Worm (Caenorhabditis elegans) whole organism, L4/young adult: ENCODE data around the gene T26E4.7.

Source experiments
- W03F9.2 ChIP-seq: fragments of 150-350 bp; optimal IDR thresholded peaks from 2 replicates; lab custom pipeline; 2014; ENCODE audit warnings: missing biosample characterization, missing genetic modification characterization
- dao-5 ChIP-seq: sonication (generic microtip); optimal IDR thresholded peaks from 2 replicates; lab custom pipeline; 2016; ENCODE audit warnings: missing genotype, missing genetic modification characterization, moderate library complexity, missing compliant biosample characterization
- him-1 ChIP-seq: sonication (generic microtip); optimal IDR thresholded peaks from 2 replicates; lab custom pipeline; 2016; ENCODE audit warnings: missing genotype, missing genetic modification reagents, missing genetic modification characterization, missing compliant biosample characterization

- TF ChIP-seq him-1 (tag; lab: Kevin White, UChicago) (no peak), W03F9.2 (no peak), dao-5 (tag; lab: Kevin White, UChicago) (no peak)
Measured at ce11 chrV:15809543-15809942, 16.2 kb downstream of the T26E4.7 start, which contains the start of gene srsx-36.
